Fruit fly (Drosophila melanogaster): Measurements from ENCODE around the gene CG13829.

CG13829 gene

DNA sequence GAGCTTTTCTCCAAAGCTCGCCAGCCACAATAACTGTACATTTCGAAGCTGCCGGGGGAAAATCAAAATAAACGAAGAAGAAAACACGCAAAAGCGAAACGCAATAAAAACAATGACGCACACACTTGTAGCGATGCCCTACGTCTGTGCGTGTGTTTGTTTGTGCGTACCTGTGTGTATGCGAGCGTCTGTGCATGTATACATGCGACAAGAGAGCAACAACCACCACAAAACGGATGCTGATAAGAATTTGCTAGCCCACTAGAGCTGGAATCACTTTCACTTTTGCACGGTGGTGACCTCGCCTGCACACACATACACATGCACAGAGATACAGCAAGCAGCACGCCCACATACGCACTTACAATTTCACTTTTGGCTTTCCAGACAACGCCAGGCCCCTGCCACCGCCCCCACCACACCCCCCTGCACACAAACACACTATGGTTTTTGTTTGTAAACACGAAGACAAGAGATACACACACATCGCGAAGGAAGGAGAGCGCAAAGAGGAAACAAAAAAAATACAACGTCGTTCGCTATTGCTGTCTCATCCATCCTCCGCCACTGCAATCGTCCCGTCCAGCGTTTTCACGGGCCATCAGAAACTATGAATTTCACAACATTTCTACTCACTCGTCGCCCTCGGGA is 4.1 kb downstream of the CG13829 start (continued):
- TF ChIP-seq achi (GFP tag; optimal IDR thresholded peaks at IDR 0.05) (peak; percentile 7), Hr38 (GFP tag; optimal IDR thresholded peaks at IDR 0.05) (no peak), CG16779 (tag; optimal IDR thresholded peaks at IDR 0.05) (peak; percentile 72), Blimp-1 (GFP tag; optimal IDR thresholded peaks at IDR 0.05) (peak; percentile 95), Eip93F (GFP tag; optimal IDR thresholded peaks at IDR 0.05) (no peak), CG34406 (GFP tag; optimal IDR thresholded peaks at IDR 0.05) (no peak), Eip78C (GFP tag) (peak; percentile 59), CG8119 (GFP tag; IDR thresholded peaks at IDR 0.05) (peak; percentile 49; the same call in 2 of the 3 replicates), dac (GFP tag; optimal IDR thresholded peaks at IDR 0.05) (no peak), esn (GFP tag; optimal IDR thresholded peaks at IDR 0.05) (no peak), eg (GFP tag; IDR thresholded peaks at IDR 0.05) (no peak; the same call in 2 of the 3 replicates), CG32006 (GFP tag; optimal IDR thresholded peaks at IDR 0.05) (peak; percentile 29), fd59A (GFP tag; optimal IDR thresholded peaks at IDR 0.05) (peak; percentile 6), OdsH (GFP tag; optimal IDR thresholded peaks at IDR 0.05) (no peak), Hr39 (GFP tag; optimal IDR thresholded peaks at IDR 0.05) (no peak), Sox15 (GFP tag; optimal IDR thresholded peaks at IDR 0.05) (no peak), Smox (GFP tag; optimal IDR thresholded peaks at IDR 0.05) (no peak), Lpt (GFP tag; optimal IDR thresholded peaks at IDR 0.05) (no peak), dsx (GFP tag; optimal IDR thresholded peaks at IDR 0.05; ENCODE audit: poor library complexity, severe bottlenecking) (peak; percentile 73), CG1621 (tag; optimal IDR thresholded peaks at IDR 0.05) (peak; percentile 6), Met (GFP tag; optimal IDR thresholded peaks at IDR 0.05) (no peak), CG9139 (GFP tag; optimal IDR thresholded peaks at IDR 0.05) (no peak), CG8632 (GFP tag; optimal IDR thresholded peaks at IDR 0.05) (no peak), CG3032 (tag; optimal IDR thresholded peaks at IDR 0.05) (peak; percentile 33), CG3919 (GFP tag; optimal IDR thresholded peaks at IDR 0.05) (peak; percentile 14), lz (GFP tag; optimal IDR thresholded peaks at IDR 0.05) (no peak), CG11762 (GFP tag; optimal IDR thresholded peaks at IDR 0.05; ENCODE audit: insufficient read depth) (no peak), CG6808 (GFP tag; optimal IDR thresholded peaks at IDR 0.05) (peak; percentile 45), fd85E (GFP tag; optimal IDR thresholded peaks at IDR 0.05) (peak; percentile 5), Ets96B (tag; optimal IDR thresholded peaks at IDR 0.05) (peak; percentile 29), ss (GFP tag; optimal IDR thresholded peaks at IDR 0.05) (peak; percentile 60 to 75)

DNA sequence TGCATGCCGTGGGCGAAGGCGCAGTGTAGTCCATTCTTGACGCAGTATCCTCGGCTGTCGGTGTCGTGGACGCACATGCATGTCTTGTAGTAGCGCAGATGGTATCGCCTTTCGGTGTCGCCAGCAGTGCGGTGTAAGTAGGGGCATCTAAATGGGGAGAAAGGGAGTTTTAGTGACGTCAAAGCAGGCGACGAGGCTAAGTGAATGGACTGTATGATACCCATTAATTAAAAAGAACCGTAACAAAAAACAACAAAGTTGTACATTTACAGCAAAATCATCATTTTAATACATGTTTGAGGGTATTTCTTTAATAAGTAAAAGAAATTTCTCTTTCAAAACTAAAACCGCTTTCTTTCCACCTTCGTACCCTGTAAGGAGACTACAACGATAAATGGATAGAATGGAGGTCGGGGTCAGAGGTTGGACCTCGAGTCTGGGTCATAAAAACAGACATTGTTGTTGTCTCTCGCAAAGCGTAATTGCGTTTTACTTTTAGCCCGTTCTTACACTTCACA is 4.7 kb downstream of the CG13829 start:
- TF ChIP-seq esn (GFP tag; optimal IDR thresholded peaks at IDR 0.05) (no peak), spab (GFP tag; optimal IDR thresholded peaks at IDR 0.05) (no peak), CG10631 (GFP tag; optimal IDR thresholded peaks at IDR 0.05) (no peak), Hr39 (GFP tag; optimal IDR thresholded peaks at IDR 0.05) (no peak), Ets96B (tag; optimal IDR thresholded peaks at IDR 0.05) (no peak), Sox15 (GFP tag; optimal IDR thresholded peaks at IDR 0.05) (no peak), Smox (GFP tag; optimal IDR thresholded peaks at IDR 0.05) (no peak), CG9139 (GFP tag; optimal IDR thresholded peaks at IDR 0.05) (no peak), CG3919 (GFP tag; optimal IDR thresholded peaks at IDR 0.05) (no peak), achi (GFP tag; optimal IDR thresholded peaks at IDR 0.05) (no peak), OdsH (GFP tag; optimal IDR thresholded peaks at IDR 0.05) (no peak), dac (GFP tag; optimal IDR thresholded peaks at IDR 0.05) (no peak), CG6808 (GFP tag; optimal IDR thresholded peaks at IDR 0.05) (no peak), CG8319 (GFP tag; optimal IDR thresholded peaks at IDR 0.05) (no peak), CG11294 (GFP tag; IDR thresholded peaks at IDR 0.05) (no peak), net (GFP tag; optimal IDR thresholded peaks at IDR 0.05) (no peak), lz (GFP tag; optimal IDR thresholded peaks at IDR 0.05) (no peak), CG1621 (tag; optimal IDR thresholded peaks at IDR 0.05) (no peak), CG6792 (GFP tag; optimal IDR thresholded peaks at IDR 0.05) (no peak)

All from whole organism, prepupa.